Worm (Caenorhabditis elegans): ENCODE data around the gene kqt-2.

kqt-2 gene

ce11 chrX:8246126-8246525 lies at the start of gene kqt-2:
Gene kqt-2, minus strand, starts transcription at chrX:8246369.
- TF ChIP-seq unc-62 (GFP tag; optimal IDR thresholded peaks at IDR 0.05), result no peak

ce11 chrX:8294586-8294985 lies 48.4 kb upstream of the kqt-2 start, which contains the start of gene R09F10.3:
Gene R09F10.3, plus strand, starts transcription at chrX:8294625.
- no peak for TF ChIP-seq unc-62 (GFP tag; optimal IDR thresholded peaks at IDR 0.05)

- TF ChIP-seq unc-62 (GFP tag; optimal IDR thresholded peaks at IDR 0.05), result no peak
Observed at ce11 chrX:8286740-8287299, 40.7 kb upstream of the kqt-2 start, which contains the start of gene sec-16A.2. Gene sec-16A.2, plus strand, starts transcription at chrX:8287249.

ce11 chrX:8286164-8286563 lies 40.0 kb upstream of the kqt-2 start:
- no peak for TF ChIP-seq unc-62 (GFP tag; optimal IDR thresholded peaks at IDR 0.05)

- TF ChIP-seq unc-62 (GFP tag; optimal IDR thresholded peaks at IDR 0.05), result no peak
Observed at ce11 chrX:8285169-8285796, 39.1 kb upstream of the kqt-2 start, which contains the start of the genes fis-2 and F13B9.2. Gene fis-2, minus strand, starts transcription at chrX:8285219. Gene F13B9.2, plus strand, starts transcription at chrX:8285683.

- TF ChIP-seq unc-62 (GFP tag; optimal IDR thresholded peaks at IDR 0.05), result no peak
Observed at ce11 chrX:8284003-8284402, 37.8 kb upstream of the kqt-2 start.

ce11 chrX:8276984-8277383 lies 30.8 kb upstream of the kqt-2 start:
- TF ChIP-seq unc-62 (GFP tag; optimal IDR thresholded peaks at IDR 0.05), result no peak

ce11 chrX:8276333-8276732 lies 30.2 kb upstream of the kqt-2 start:
- TF ChIP-seq unc-62 (GFP tag; optimal IDR thresholded peaks at IDR 0.05), result no peak

- no peak for TF ChIP-seq unc-62 (GFP tag; optimal IDR thresholded peaks at IDR 0.05)
Observed at ce11 chrX:8274869-8275268, 28.7 kb upstream of the kqt-2 start, which contains the start of gene ksr-1. Gene ksr-1, plus strand, starts transcription at chrX:8275169.

ce11 chrX:8273496-8273895 lies 27.3 kb upstream of the kqt-2 start:
- no peak for TF ChIP-seq unc-62 (GFP tag; optimal IDR thresholded peaks at IDR 0.05)

ce11 chrX:8270971-8271553 lies 24.9 kb upstream of the kqt-2 start, which contains the start of gene cutl-29:
Gene cutl-29, minus strand, starts transcription at chrX:8271021.
- TF ChIP-seq unc-62 (GFP tag; optimal IDR thresholded peaks at IDR 0.05), result no peak

ce11 chrX:8268083-8268482 lies 21.9 kb upstream of the kqt-2 start:
- no peak for TF ChIP-seq unc-62 (GFP tag; optimal IDR thresholded peaks at IDR 0.05)

- no peak for TF ChIP-seq unc-62 (GFP tag; optimal IDR thresholded peaks at IDR 0.05)
Observed at ce11 chrX:8262734-8263133, 16.6 kb upstream of the kqt-2 start.

ce11 chrX:8261125-8261684 lies 15.0 kb upstream of the kqt-2 start, which contains the start of gene M60.7:
Gene M60.7, minus strand, starts transcription at chrX:8261175.
- no peak for TF ChIP-seq unc-62 (GFP tag; optimal IDR thresholded peaks at IDR 0.05)

- no peak for TF ChIP-seq unc-62 (GFP tag; optimal IDR thresholded peaks at IDR 0.05)
Observed at ce11 chrX:8257687-8258086, 11.5 kb upstream of the kqt-2 start.

- no peak for TF ChIP-seq unc-62 (GFP tag; optimal IDR thresholded peaks at IDR 0.05)
Observed at ce11 chrX:8255433-8255832, 9.3 kb upstream of the kqt-2 start.

- no peak for TF ChIP-seq unc-62 (GFP tag; optimal IDR thresholded peaks at IDR 0.05)
Observed at ce11 chrX:8252293-8252692, 6.1 kb upstream of the kqt-2 start, which contains the start of gene M60.6. Gene M60.6, minus strand, starts transcription at chrX:8252458.
